Fruit fly (Drosophila melanogaster) whole organism, embryonic: Measurements from ENCODE around the gene Agpat2.

Experiments
- Abd-B ChIP-seq: fragments of 200-800 bp; sonication (Bioruptor generic); optimal IDR thresholded peaks from 2 replicates; lab custom pipeline; 2018; ENCODE audit warnings: missing biosample characterization, mild to moderate bottlenecking, missing genetic modification characterization, moderate library complexity
- Adf1 ChIP-seq: fragments of 200-800 bp; sonication (Bioruptor generic); IDR thresholded peaks from 2 replicates; pipeline ENCODE4 v1.3.6; 2022; ENCODE audit warnings: missing biosample characterization, missing genetic modification characterization
- Atf-2 ChIP-seq: fragments of 200-800 bp; sonication (Bioruptor generic); optimal IDR thresholded peaks from 2 replicates; lab custom pipeline; 2016; ENCODE audit warnings: missing biosample characterization, missing genetic modification characterization
- Awh ChIP-seq: fragments of 200-800 bp; sonication (Bioruptor generic); IDR thresholded peaks from 2 replicates; pipeline ENCODE4, ENCODE4 v1.3.6; 2022; ENCODE audit warnings: missing biosample characterization, missing genetic modification characterization
- CG10267 ChIP-seq: fragments of 200-800 bp; sonication (Bioruptor generic); optimal IDR thresholded peaks from 2 replicates; lab custom pipeline; 2018; ENCODE audit warnings: missing biosample characterization, mild to moderate bottlenecking, missing genetic modification characterization, moderate library complexity
- CG10462 ChIP-seq: fragments of 200-800 bp; sonication (Bioruptor generic); optimal IDR thresholded peaks from 2 replicates; lab custom pipeline; 2016; ENCODE audit warnings: missing biosample characterization, missing genetic modification characterization
- CG12155 ChIP-seq: fragments of 200-800 bp; sonication (Bioruptor generic); optimal IDR thresholded peaks from 3 replicates; lab custom pipeline; 2016; ENCODE audit warnings: missing biosample characterization, missing genetic modification characterization
- CG12942 ChIP-seq: fragments of 200-800 bp; sonication (Bioruptor generic); optimal IDR thresholded peaks from 3 replicates; lab custom pipeline; 2016; ENCODE audit warnings: missing biosample characterization, missing genetic modification characterization
- CG13287 ChIP-seq: fragments of 200-800 bp; sonication (Bioruptor generic); IDR thresholded peaks from 2 replicates; pipeline ENCODE4 v1.3.6; 2022; ENCODE audit warnings: missing biosample characterization, missing genetic modification characterization; ENCODE audit not compliant: partially characterized antibody
- CG15479 ChIP-seq: fragments of 200-800 bp; sonication (Bioruptor generic); optimal IDR thresholded peaks from 3 replicates; lab custom pipeline; 2019; ENCODE audit warnings: missing biosample characterization, mild to moderate bottlenecking, missing genetic modification characterization, moderate library complexity
- CG15514 ChIP-seq: fragments of 200-800 bp; sonication (Bioruptor generic); optimal IDR thresholded peaks from 3 replicates; lab custom pipeline; 2017; ENCODE audit warnings: missing biosample characterization, missing genetic modification characterization, mild to moderate bottlenecking, moderate library complexity, missing genetic modification reagents
- CG18262 ChIP-seq: fragments of 200-800 bp; optimal IDR thresholded peaks from 3 replicates; lab custom pipeline; 2019; ENCODE audit warnings: missing biosample characterization, mild to moderate bottlenecking, missing genetic modification characterization, moderate library complexity
- CG30431 ChIP-seq: fragments of 200-800 bp; sonication (Bioruptor generic); optimal IDR thresholded peaks from 2 replicates; lab custom pipeline; 2017; ENCODE audit warnings: missing biosample characterization, missing genetic modification characterization
- CG3163 ChIP-seq: fragments of 200-800 bp; sonication (Bioruptor generic); optimal IDR thresholded peaks from 3 replicates; lab custom pipeline; 2016; ENCODE audit warnings: missing biosample characterization, missing genetic modification characterization
- CG32767 ChIP-seq: fragments of 200-800 bp; sonication (Bioruptor generic); IDR thresholded peaks from 2 replicates; pipeline ENCODE4 v1.3.6; 2022; ENCODE audit warnings: missing biosample characterization, missing genetic modification characterization
- CG34376 ChIP-seq: fragments of 200-800 bp; sonication (Bioruptor generic); optimal IDR thresholded peaks from 2 replicates; lab custom pipeline; 2018; ENCODE audit warnings: missing biosample characterization, mild to moderate bottlenecking, missing genetic modification characterization
- CG4404 ChIP-seq: fragments of 200-800 bp; sonication (Bioruptor generic); IDR thresholded peaks from 2 replicates; pipeline ENCODE4 v1.3.6; 2022; ENCODE audit warnings: missing biosample characterization, missing genetic modification characterization
- CG4820 ChIP-seq: fragments of 200-800 bp; sonication (Bioruptor generic); optimal IDR thresholded peaks from 3 replicates; lab custom pipeline; 2016; ENCODE audit warnings: missing biosample characterization, missing genetic modification characterization
- CG6272 ChIP-seq: fragments of 200-800 bp; sonication (Bioruptor generic); IDR thresholded peaks from 2 replicates; pipeline ENCODE4 v1.3.6; 2022; ENCODE audit warnings: missing biosample characterization, missing genetic modification characterization
- CG6683 ChIP-seq: fragments of 200-800 bp; sonication (Bioruptor generic); optimal IDR thresholded peaks from 2 replicates; lab custom pipeline; 2017; ENCODE audit warnings: missing biosample characterization, mild to moderate bottlenecking, missing genetic modification characterization, missing genetic modification reagents
- CG6689 ChIP-seq: fragments of 200-800 bp; sonication (Bioruptor generic); IDR thresholded peaks from 2 replicates; pipeline ENCODE4 v1.3.6; 2022; ENCODE audit warnings: missing biosample characterization, missing genetic modification characterization
- CG8924 ChIP-seq: fragments of 200-800 bp; optimal IDR thresholded peaks from 3 replicates; lab custom pipeline; 2019; ENCODE audit warnings: missing biosample characterization, mild to moderate bottlenecking, missing genetic modification characterization, moderate library complexity
- CkIIα-i1 ChIP-seq: fragments of 200-800 bp; sonication (Bioruptor generic); IDR thresholded peaks from 2 replicates; pipeline ENCODE4 v1.3.6; 2022; ENCODE audit warnings: missing biosample characterization, missing genetic modification characterization
- E2f1 ChIP-seq: fragments of 200-800 bp; sonication (Bioruptor generic); IDR thresholded peaks from 2 replicates; pipeline ENCODE4 v1.3.6; 2022; ENCODE audit warnings: missing biosample characterization, missing genetic modification characterization
- E2f2 ChIP-seq: fragments of 200-800 bp; sonication (Bioruptor generic); IDR thresholded peaks from 2 replicates; pipeline ENCODE4 v1.3.6; 2022; ENCODE audit warnings: missing biosample characterization, missing genetic modification characterization
- HLH54F ChIP-seq: fragments of 200-800 bp; sonication (Bioruptor generic); optimal IDR thresholded peaks from 3 replicates; lab custom pipeline; 2016; ENCODE audit warnings: missing biosample characterization, missing genetic modification characterization
- Hmr ChIP-seq: fragments of 200-800 bp; sonication (Bioruptor generic); optimal IDR thresholded peaks from 3 replicates; lab custom pipeline; 2017; ENCODE audit warnings: mild to moderate bottlenecking, missing biosample characterization, missing genetic modification reagents, missing genetic modification characterization
- Med ChIP-seq: fragments of 200-800 bp; sonication (Bioruptor generic); peaks from one replicate; lab custom pipeline; 2016; ENCODE audit warnings: missing biosample characterization, missing genetic modification characterization, mild to moderate bottlenecking, inconsistent platforms, moderate library complexity
- Meics ChIP-seq: fragments of 200-800 bp; sonication (Bioruptor generic); optimal IDR thresholded peaks from 2 replicates; lab custom pipeline; 2017; ENCODE audit warnings: missing biosample characterization, mild to moderate bottlenecking, missing genetic modification characterization
- NC2β ChIP-seq: fragments of 200-800 bp; sonication (Bioruptor generic); optimal IDR thresholded peaks from 2 replicates; lab custom pipeline; 2016; ENCODE audit warnings: missing biosample characterization, missing genetic modification characterization
- PHDP ChIP-seq: fragments of 200-800 bp; sonication (Bioruptor generic); optimal IDR thresholded peaks from 3 replicates; lab custom pipeline; 2018; ENCODE audit warnings: missing biosample characterization, mild to moderate bottlenecking, missing genetic modification characterization, moderate library complexity
- Rfx ChIP-seq: fragments of 200-800 bp; sonication (Bioruptor generic); IDR thresholded peaks from 2 replicates; pipeline ENCODE4 v1.3.6; 2022; ENCODE audit warnings: missing biosample characterization, missing genetic modification characterization
- Rx ChIP-seq: fragments of 200-800 bp; sonication (Bioruptor generic); IDR thresholded peaks from 2 replicates; pipeline ENCODE4 v1.3.6; 2022; ENCODE audit warnings: missing biosample characterization, missing genetic modification characterization
- Scr ChIP-seq: fragments of 200-800 bp; sonication (Bioruptor generic); IDR thresholded peaks from 2 replicates; pipeline ENCODE4 v1.3.6; 2022; ENCODE audit warnings: missing biosample characterization, missing genetic modification characterization; ENCODE audit not compliant: partially characterized antibody
- TFAM ChIP-seq: fragments of 200-800 bp; sonication (Bioruptor generic); optimal IDR thresholded peaks from 2 replicates; lab custom pipeline; 2017; ENCODE audit warnings: missing biosample characterization, missing genetic modification characterization, inconsistent platforms
- Tbp ChIP-seq: fragments of >200 bp; optimal IDR thresholded peaks from 2 replicates; lab custom pipeline; 2018; ENCODE audit warnings: missing biosample characterization, missing genetic modification characterization
- Vsx1 ChIP-seq: fragments of 200-800 bp; sonication (Bioruptor generic); optimal IDR thresholded peaks from 2 replicates; lab custom pipeline; 2017; ENCODE audit warnings: missing biosample characterization, mild to moderate bottlenecking, missing genetic modification characterization, missing genetic modification reagents
- Xbp1 ChIP-seq: fragments of 200-800 bp; sonication (Bioruptor generic); optimal IDR thresholded peaks from 3 replicates; lab custom pipeline; 2016; ENCODE audit warnings: missing biosample characterization, mild to moderate bottlenecking, missing genetic modification characterization
- ab ChIP-seq: fragments of 200-800 bp; sonication (Bioruptor generic); optimal IDR thresholded peaks from 2 replicates; lab custom pipeline; 2016; ENCODE audit warnings: missing biosample characterization, missing genetic modification characterization
- ara ChIP-seq: fragments of 200-800 bp; sonication (Bioruptor generic); IDR thresholded peaks from 2 replicates; pipeline ENCODE4 v1.3.6; 2022; ENCODE audit warnings: missing biosample characterization, missing genetic modification characterization
- ato ChIP-seq: fragments of 200-800 bp; sonication (Bioruptor generic); IDR thresholded peaks from 2 replicates; pipeline ENCODE4 v1.3.6; 2022; ENCODE audit warnings: missing biosample characterization, missing genetic modification characterization; ENCODE audit not compliant: partially characterized antibody
- chm ChIP-seq: fragments of 200-800 bp; sonication (Bioruptor generic); IDR thresholded peaks from 2 replicates; pipeline ENCODE4 v1.3.6; 2022; ENCODE audit warnings: missing biosample characterization, missing genetic modification characterization
- croc ChIP-seq: fragments of 200-800 bp; sonication (Bioruptor generic); conservative IDR thresholded peaks from 3 replicates; pipeline ENCODE4 v1.3.6; 2022; ENCODE audit warnings: missing biosample characterization, missing genetic modification characterization
- crol ChIP-seq: fragments of 200-800 bp; sonication (Bioruptor generic); IDR thresholded peaks from 2 replicates; pipeline ENCODE4 v1.3.6; 2022; ENCODE audit warnings: missing biosample characterization, missing genetic modification characterization
- h ChIP-seq: fragments of >200 bp; optimal IDR thresholded peaks from 2 replicates; lab custom pipeline; 2017
- ind ChIP-seq: fragments of 200-800 bp; sonication (Bioruptor generic); optimal IDR thresholded peaks from 3 replicates; lab custom pipeline; 2016; ENCODE audit warnings: missing biosample characterization, missing genetic modification characterization
- luna ChIP-seq: fragments of 200-800 bp; sonication (Bioruptor generic); optimal IDR thresholded peaks from 2 replicates; lab custom pipeline; 2016; ENCODE audit warnings: missing biosample characterization, missing genetic modification characterization
- mam ChIP-seq: fragments of 200-800 bp; sonication (Bioruptor generic); optimal IDR thresholded peaks from 3 replicates; lab custom pipeline; 2016; ENCODE audit warnings: missing biosample characterization, missing genetic modification characterization
- sens ChIP-seq: fragments of 200-800 bp; sonication (Bioruptor generic); peaks from one replicate; lab custom pipeline; 2016; ENCODE audit warnings: missing biosample characterization, missing genetic modification characterization
- sr ChIP-seq: fragments of 200-800 bp; sonication (Bioruptor generic); IDR thresholded peaks from 3 replicates; pipeline ENCODE4 v1.3.6; 2022; ENCODE audit warnings: missing biosample characterization, missing genetic modification characterization
- stc ChIP-seq: fragments of 200-800 bp; sonication (Bioruptor generic); IDR thresholded peaks from 2 replicates; pipeline ENCODE4 v1.3.6; 2022; ENCODE audit warnings: missing biosample characterization, missing genetic modification characterization
- sug ChIP-seq: fragments of 200-800 bp; optimal IDR thresholded peaks from 2 replicates; lab custom pipeline; 2019; ENCODE audit warnings: missing biosample characterization, mild to moderate bottlenecking, missing genetic modification characterization, moderate library complexity

The Agpat2 gene

DNA sequence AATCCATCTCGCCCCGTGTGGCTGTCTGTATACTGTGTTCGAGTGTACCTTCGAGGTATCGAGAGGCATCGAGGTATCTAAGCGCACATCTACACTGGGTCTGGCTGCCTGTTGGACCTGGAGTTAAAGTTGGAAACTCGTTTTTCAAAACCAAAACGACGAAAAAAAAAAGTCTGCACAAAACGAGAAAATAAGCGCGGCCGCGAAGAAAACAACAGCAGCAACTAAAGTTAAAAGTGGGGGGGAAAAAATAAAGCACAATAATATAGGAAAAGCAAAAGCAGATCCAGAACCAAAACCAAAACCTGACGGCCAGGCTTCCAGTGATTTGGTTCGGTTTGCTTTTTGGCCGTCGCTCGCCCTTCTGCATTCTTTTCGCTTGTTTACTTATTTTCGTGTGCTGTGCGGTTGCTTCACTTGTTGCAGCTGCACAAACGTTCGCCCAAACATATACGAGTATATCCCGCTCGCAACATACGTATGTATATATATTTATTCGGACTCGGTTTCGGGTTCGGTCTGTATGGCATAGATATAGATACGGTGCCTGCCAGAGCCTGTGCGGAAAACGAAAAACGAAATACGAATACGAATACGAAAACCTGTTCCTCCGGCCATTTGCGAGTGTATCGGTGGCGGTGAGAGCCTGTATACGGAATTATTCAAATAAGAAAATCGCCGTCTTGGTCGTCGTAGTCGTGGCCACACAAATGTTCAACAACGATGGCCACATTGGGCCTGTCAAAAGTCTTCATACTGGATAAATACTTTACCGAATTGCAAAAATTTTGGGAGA is 15.3 kb upstream of the Agpat2 start (continued):
- no peak for TF ChIP-seq ind (GFP tag; lab: Kevin White, UChicago)
- TF ChIP-seq ara (GFP tag; lab: Robert Waterston, UW): no peak
- no peak for TF ChIP-seq h
- no peak for TF ChIP-seq E2f1 (GFP tag; lab: Robert Waterston, UW)
- TF ChIP-seq CG18262 (tag; lab: Kevin White, UChicago): no peak
- no peak for TF ChIP-seq Adf1
- TF ChIP-seq CG4820: no peak
- TF ChIP-seq CG3163 (GFP tag; lab: Kevin White, UChicago): no peak
- TF ChIP-seq CG32767 (GFP tag; lab: Robert Waterston, UW): 0 out of 2 replicates have a peak, but pooled peaks have one; percentile 36
- no peak for TF ChIP-seq CG10462
- TF ChIP-seq luna (GFP tag; lab: Kevin White, UChicago): no peak
- TF ChIP-seq ab: no peak
- TF ChIP-seq Scr (GFP tag; lab: Robert Waterston, UW): no peak
- TF ChIP-seq Atf-2 (GFP tag; lab: Kevin White, UChicago): no peak
- no peak for TF ChIP-seq CkIIα-i1
- TF ChIP-seq Abd-B (GFP tag; lab: Kevin White, UChicago): no peak
- no peak for TF ChIP-seq CG13287 (GFP tag; lab: Robert Waterston, UW)
- TF ChIP-seq Vsx1: no peak
- TF ChIP-seq Awh (GFP tag; lab: Robert Waterston, UW): 0 out of 2 replicates have a peak, but pooled peaks have one; percentile 10
- TF ChIP-seq Rx (GFP tag; lab: Robert Waterston, UW): no peak
- no peak for TF ChIP-seq ato (GFP tag; lab: Robert Waterston, UW)
- no peak for TF ChIP-seq Hmr (GFP tag; lab: Kevin White, UChicago)
- no peak for TF ChIP-seq Tbp
- TF ChIP-seq CG6689: no peak
- no peak for TF ChIP-seq PHDP (tag; lab: Kevin White, UChicago)
- TF ChIP-seq CG4404 (GFP tag; lab: Robert Waterston, UW): no peak
- TF ChIP-seq sens (GFP tag; lab: Kevin White, UChicago): no peak
- TF ChIP-seq Meics (GFP tag; lab: Kevin White, UChicago): no peak
- TF ChIP-seq HLH54F (GFP tag; lab: Kevin White, UChicago): no peak
- TF ChIP-seq Med: peak; percentile 70
- peak; percentile 18 for TF ChIP-seq CG15479
- TF ChIP-seq CG10267 (tag; lab: Kevin White, UChicago): no peak
- no peak for TF ChIP-seq CG6272 (GFP tag; lab: Robert Waterston, UW)
- TF ChIP-seq croc (GFP tag; lab: Robert Waterston, UW): no peak
- TF ChIP-seq CG6683 (GFP tag; lab: Kevin White, UChicago): no peak
- no peak for TF ChIP-seq crol
- no peak for TF ChIP-seq sug (tag; lab: Kevin White, UChicago)
- no peak for TF ChIP-seq Rfx (GFP tag; lab: Robert Waterston, UW)
- no peak for TF ChIP-seq sr (GFP tag; lab: Robert Waterston, UW)
- TF ChIP-seq TFAM: no peak
- TF ChIP-seq mam (GFP tag; lab: Kevin White, UChicago): no peak
- no peak for TF ChIP-seq E2f2 (GFP tag; lab: Robert Waterston, UW)
- TF ChIP-seq CG12155 (GFP tag; lab: Kevin White, UChicago): no peak
- no peak for TF ChIP-seq CG15514 (GFP tag; lab: Kevin White, UChicago)
- no peak for TF ChIP-seq CG12942
- no peak for TF ChIP-seq CG30431
- no peak for TF ChIP-seq stc (GFP tag; lab: Robert Waterston, UW)
- no peak for TF ChIP-seq NC2β (GFP tag; lab: Kevin White, UChicago)
- no peak for TF ChIP-seq chm
- TF ChIP-seq CG34376: no peak
- no peak for TF ChIP-seq Xbp1 (GFP tag; lab: Kevin White, UChicago)
- no peak for TF ChIP-seq CG8924
